Fruit fly (Drosophila melanogaster): Measurements from ENCODE around the gene Marcal1.

Gene Marcal1

DNA sequence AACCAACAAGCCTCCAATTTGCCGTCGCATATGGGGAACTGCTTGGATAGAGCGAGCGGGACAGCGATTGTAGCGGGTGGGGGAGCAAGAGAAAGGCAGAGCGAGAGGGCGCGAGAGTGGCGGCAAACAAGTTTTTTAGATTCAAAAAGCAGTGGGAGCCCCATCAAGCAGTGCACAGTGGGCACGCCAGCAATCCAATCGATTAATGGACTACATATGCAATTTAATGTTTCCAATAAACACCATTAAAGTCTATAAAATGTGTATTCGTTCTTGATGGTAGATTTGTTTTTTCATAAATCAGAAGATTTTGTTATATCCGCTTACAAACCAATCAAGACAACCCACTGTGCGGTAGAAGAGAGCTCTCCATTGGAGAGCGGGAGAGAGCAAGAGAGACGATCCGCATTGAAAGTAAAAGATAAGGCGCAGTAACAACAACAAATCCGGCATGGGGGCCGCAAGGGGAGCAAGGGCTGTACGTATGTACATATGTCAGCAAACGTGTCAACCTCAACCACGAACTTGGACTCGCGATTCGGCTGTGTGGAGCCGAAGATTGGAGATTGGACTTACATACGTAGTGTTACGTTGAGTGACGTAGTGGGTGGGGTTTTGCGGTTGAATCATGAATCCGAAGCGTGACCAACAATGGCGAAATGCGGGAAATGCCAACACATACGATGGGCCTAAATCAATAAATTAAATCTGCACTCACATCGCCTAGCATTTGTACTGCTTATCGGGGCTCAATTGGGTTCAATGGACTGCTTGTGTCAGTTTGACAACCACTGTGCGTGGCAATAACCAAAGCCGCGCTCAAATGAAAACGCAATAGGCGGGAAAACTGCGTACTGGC lies 42.3 kb downstream of the Marcal1 start (continued):
- TF ChIP-seq Bdp1 (GFP tag; optimal IDR thresholded peaks at IDR 0.05), result peak; percentile 94
- peak; percentile 99 for TF ChIP-seq Awh (GFP tag; IDR thresholded peaks at IDR 0.05)
- TF ChIP-seq jumu (GFP tag; optimal IDR thresholded peaks at IDR 0.05), result peak; percentile 99
- TF ChIP-seq NfI (GFP tag; optimal IDR thresholded peaks at IDR 0.05), result peak; percentile 99
- TF ChIP-seq H15 (GFP tag; IDR thresholded peaks at IDR 0.05), result peak; percentile 99
- TF ChIP-seq CG18476 (GFP tag; optimal IDR thresholded peaks at IDR 0.05), result peak; percentile 100
- peak; percentile 99 for TF ChIP-seq lmd (GFP tag; IDR thresholded peaks at IDR 0.05)
- 0 out of 3 replicates have a peak, but pooled peaks have one; percentile 25 for TF ChIP-seq mld (GFP tag; IDR thresholded peaks at IDR 0.05; ENCODE audit: partially characterized antibody)
- peak; percentile 98 for TF ChIP-seq Deaf1 (tag; optimal IDR thresholded peaks at IDR 0.05)
- peak; percentile 99 for TF ChIP-seq mirr (GFP tag; optimal IDR thresholded peaks at IDR 0.05)
- peak; percentile 99 for TF ChIP-seq CG11085 (GFP tag; IDR thresholded peaks at IDR 0.05)
- TF ChIP-seq CG12299 (tag; optimal IDR thresholded peaks at IDR 0.05), result peak; percentile 97
- TF ChIP-seq CG12155 (GFP tag; optimal IDR thresholded peaks at IDR 0.05), result peak; percentile 98
- peak; percentile 98 for TF ChIP-seq CG31388 (GFP tag; optimal IDR thresholded peaks at IDR 0.05)
- peak; percentile 99 for TF ChIP-seq CG10209 (GFP tag; optimal IDR thresholded peaks at IDR 0.05)
- TF ChIP-seq CG4707 (GFP tag; optimal IDR thresholded peaks at IDR 0.05), result peak; percentile 100
- peak; percentile 98 for TF ChIP-seq Nf-YA (GFP tag; IDR thresholded peaks at IDR 0.05)
- TF ChIP-seq CG13424 (tag; optimal IDR thresholded peaks at IDR 0.05), result peak; percentile 99
- TF ChIP-seq CG3995 (GFP tag; optimal IDR thresholded peaks at IDR 0.05), result peak; percentile 82
- TF ChIP-seq Oli (tag; optimal IDR thresholded peaks at IDR 0.05), result peak; percentile 99
- TF ChIP-seq CG11696 (GFP tag; IDR thresholded peaks at IDR 0.05), result peak; percentile 96
- peak; percentile 91 to 97 for TF ChIP-seq Eip74EF (GFP tag; optimal IDR thresholded peaks at IDR 0.05)
- peak; percentile 99 for TF ChIP-seq mam (GFP tag; optimal IDR thresholded peaks at IDR 0.05)
- TF ChIP-seq shn (GFP tag; optimal IDR thresholded peaks at IDR 0.05), result peak; percentile 100
- peak; percentile 98 for TF ChIP-seq gt (GFP tag; IDR thresholded peaks at IDR 0.05)
- TF ChIP-seq Atf-2 (GFP tag; optimal IDR thresholded peaks at IDR 0.05), result peak; percentile 99
- TF ChIP-seq CG32532 (GFP tag; IDR thresholded peaks at IDR 0.05), result peak; percentile 99
- TF ChIP-seq exex (tag; optimal IDR thresholded peaks at IDR 0.05), result peak; percentile 88
- TF ChIP-seq dm (GFP tag; optimal IDR thresholded peaks at IDR 0.05), result peak; percentile 98
- peak; percentile 98 for TF ChIP-seq Bteb2 (GFP tag; optimal IDR thresholded peaks at IDR 0.05)
- peak; percentile 98 for TF ChIP-seq ewg (GFP tag; optimal IDR thresholded peaks at IDR 0.05)
- TF ChIP-seq CG11398 (GFP tag; optimal IDR thresholded peaks at IDR 0.05), result peak; percentile 99
- TF ChIP-seq da (GFP tag; optimal IDR thresholded peaks at IDR 0.05), result peak; percentile 99
- TF ChIP-seq CG5245 (GFP tag; optimal IDR thresholded peaks at IDR 0.05), result peak; percentile 99
- peak; percentile 96 for TF ChIP-seq crol (GFP tag; IDR thresholded peaks at IDR 0.05)
- peak; percentile 95 for TF ChIP-seq ssp (GFP tag; IDR thresholded peaks at IDR 0.05)
- TF ChIP-seq onecut (GFP tag; IDR thresholded peaks at IDR 0.05), result peak; percentile 97
- peak; percentile 99 for TF ChIP-seq CHES-1-like (GFP tag; optimal IDR thresholded peaks at IDR 0.05)
- TF ChIP-seq fd3F (GFP tag; optimal IDR thresholded peaks at IDR 0.05), result peak; percentile 97
- TF ChIP-seq CG1792 (GFP tag; optimal IDR thresholded peaks at IDR 0.05), result peak; percentile 99
- TF ChIP-seq wek (GFP tag; optimal IDR thresholded peaks at IDR 0.05), result peak; percentile 96
- peak; percentile 99 for TF ChIP-seq btn (GFP tag; optimal IDR thresholded peaks at IDR 0.05)
- peak; percentile 98 for TF ChIP-seq CG32767 (GFP tag; IDR thresholded peaks at IDR 0.05)
- peak; percentile 99 for TF ChIP-seq Max (GFP tag; optimal IDR thresholded peaks at IDR 0.05)
- peak; percentile 78 for TF ChIP-seq Sry-β (GFP tag; optimal IDR thresholded peaks at IDR 0.05)
- peak; percentile 99 for TF ChIP-seq CG14014 (GFP tag; IDR thresholded peaks at IDR 0.05)
- TF ChIP-seq Side (GFP tag; optimal IDR thresholded peaks at IDR 0.05), result peak; percentile 99
- TF ChIP-seq CG17361 (GFP tag; IDR thresholded peaks at IDR 0.05), result peak; percentile 99
- TF ChIP-seq YL-1 (GFP tag; optimal IDR thresholded peaks at IDR 0.05), result peak; percentile 97

All from whole organism, embryonic.